Fruit fly (Drosophila melanogaster) whole organism, embryonic: ENCODE data around the gene Wdr92.
A peak's percentile ranks its signal among the peaks of the same experiment; 100 is the strongest.

ENCODE experiments used
- Adf1 ChIP-seq: fragments of 200-800 bp; sonication (Bioruptor generic); IDR thresholded peaks from 2 replicates; pipeline ENCODE4 v1.3.6; 2022; ENCODE audit warnings: missing biosample characterization, missing genetic modification characterization
- Atf6 ChIP-seq: fragments of 200-800 bp; sonication (Bioruptor generic); IDR thresholded peaks from 2 replicates; pipeline ENCODE4 v1.3.6; 2022; ENCODE audit warnings: missing biosample characterization, missing genetic modification characterization
- BtbVII ChIP-seq: fragments of 200-800 bp; sonication (Bioruptor generic); optimal IDR thresholded peaks from 3 replicates; lab custom pipeline; 2017; ENCODE audit warnings: missing biosample characterization, mild to moderate bottlenecking, missing genetic modification characterization
- CG11085 ChIP-seq: fragments of 200-800 bp; sonication (Bioruptor generic); IDR thresholded peaks from 2 replicates; pipeline ENCODE4 v1.3.6; 2022; ENCODE audit warnings: missing biosample characterization, missing genetic modification characterization
- CG12769 ChIP-seq: fragments of 200-800 bp; sonication (Bioruptor generic); optimal IDR thresholded peaks from 2 replicates; lab custom pipeline; 2019; ENCODE audit warnings: missing biosample characterization, mild to moderate bottlenecking, missing genetic modification characterization, moderate library complexity
- CG13894 ChIP-seq: fragments of 200-800 bp; sonication (Bioruptor generic); optimal IDR thresholded peaks from 3 replicates; lab custom pipeline; 2018; ENCODE audit warnings: missing biosample characterization, mild to moderate bottlenecking, missing genetic modification characterization, moderate library complexity
- CG14667 ChIP-seq: fragments of 200-800 bp; sonication (Bioruptor generic); IDR thresholded peaks from 2 replicates; pipeline ENCODE4 v1.3.6; 2022; ENCODE audit warnings: missing biosample characterization, missing genetic modification characterization
- CG15269 ChIP-seq: fragments of 200-800 bp; sonication (Bioruptor generic); optimal IDR thresholded peaks from 2 replicates; lab custom pipeline; 2018; ENCODE audit warnings: missing biosample characterization, mild to moderate bottlenecking, missing genetic modification characterization, moderate library complexity
- CG15601 ChIP-seq: fragments of 200-800 bp; sonication (Bioruptor generic); optimal IDR thresholded peaks from 3 replicates; lab custom pipeline; 2019; ENCODE audit warnings: missing biosample characterization, mild to moderate bottlenecking, missing genetic modification characterization, moderate library complexity
- CG17328 ChIP-seq: fragments of 200-800 bp; sonication (Bioruptor generic); IDR thresholded peaks from 2 replicates; pipeline ENCODE4 v1.3.6; 2022; ENCODE audit warnings: missing biosample characterization, missing genetic modification characterization
- CG17829 ChIP-seq: fragments of 200-800 bp; optimal IDR thresholded peaks from 2 replicates; lab custom pipeline; 2019; ENCODE audit warnings: missing biosample characterization, mild to moderate bottlenecking, missing genetic modification characterization, moderate library complexity
- CG18599 ChIP-seq: fragments of 200-800 bp; sonication (Bioruptor generic); optimal IDR thresholded peaks from 3 replicates; lab custom pipeline; 2017; ENCODE audit warnings: missing biosample characterization, missing genetic modification characterization, mild to moderate bottlenecking, moderate library complexity, missing genetic modification reagents
- CG32532 ChIP-seq: fragments of 200-800 bp; sonication (Bioruptor generic); IDR thresholded peaks from 2 replicates; pipeline ENCODE4 v1.3.6; 2022; ENCODE audit warnings: missing biosample characterization, missing genetic modification characterization
- CG32772 ChIP-seq: fragments of 200-800 bp; sonication (Bioruptor generic); IDR thresholded peaks from 2 replicates; pipeline ENCODE4 v1.3.6; 2022; ENCODE audit warnings: missing biosample characterization, missing genetic modification characterization
- CG34224 ChIP-seq: fragments of 200-800 bp; sonication (Bioruptor generic); IDR thresholded peaks from 3 replicates; pipeline ENCODE4 v1.3.6; 2022; ENCODE audit warnings: missing biosample characterization, missing genetic modification characterization; ENCODE audit not compliant: partially characterized antibody
- CG34422 ChIP-seq: fragments of 200-800 bp; sonication (Bioruptor generic); IDR thresholded peaks from 3 replicates; pipeline ENCODE4 v1.3.6; 2022; ENCODE audit warnings: missing biosample characterization, missing genetic modification characterization
- CG4730 ChIP-seq: fragments of 200-800 bp; sonication (Bioruptor generic); IDR thresholded peaks from 2 replicates; pipeline ENCODE4 v1.3.6; 2022; ENCODE audit warnings: missing biosample characterization, missing genetic modification characterization
- CG6683 ChIP-seq: fragments of 200-800 bp; sonication (Bioruptor generic); optimal IDR thresholded peaks from 2 replicates; lab custom pipeline; 2017; ENCODE audit warnings: missing biosample characterization, mild to moderate bottlenecking, missing genetic modification characterization, missing genetic modification reagents
- CG7357 ChIP-seq: fragments of 200-800 bp; sonication (Bioruptor generic); IDR thresholded peaks from 3 replicates; pipeline ENCODE4 v1.3.6; 2022; ENCODE audit warnings: missing biosample characterization, missing genetic modification characterization
- CG7372 ChIP-seq: fragments of 200-800 bp; sonication (Bioruptor generic); IDR thresholded peaks from 2 replicates; pipeline ENCODE4 v1.3.6; 2022; ENCODE audit warnings: missing biosample characterization, missing genetic modification characterization
- CG8924 ChIP-seq: fragments of 200-800 bp; optimal IDR thresholded peaks from 3 replicates; lab custom pipeline; 2019; ENCODE audit warnings: missing biosample characterization, mild to moderate bottlenecking, missing genetic modification characterization, moderate library complexity
- Dbx ChIP-seq: fragments of 200-800 bp; sonication (Bioruptor generic); IDR thresholded peaks from 3 replicates; pipeline ENCODE4 v1.3.6; 2022; ENCODE audit warnings: missing biosample characterization, missing genetic modification characterization
- Dfd ChIP-seq, 2 experiments: fragments of >200 bp; optimal IDR thresholded peaks; 2 replicates each; lab custom pipeline; 2017; ENCODE audit warnings: missing biosample characterization in 2 of 2, missing genetic modification characterization in 2 of 2
- Hmr ChIP-seq: fragments of 200-800 bp; sonication (Bioruptor generic); optimal IDR thresholded peaks from 3 replicates; lab custom pipeline; 2017; ENCODE audit warnings: mild to moderate bottlenecking, missing biosample characterization, missing genetic modification reagents, missing genetic modification characterization
- MTF-1 ChIP-seq: fragments of 200-800 bp; sonication (Bioruptor generic); optimal IDR thresholded peaks from 2 replicates; lab custom pipeline; 2018; ENCODE audit warnings: missing biosample characterization, mild to moderate bottlenecking, missing genetic modification characterization, borderline replicate concordance
- Myb ChIP-seq: fragments of 200-800 bp; sonication (Bioruptor generic); optimal IDR thresholded peaks from 2 replicates; lab custom pipeline; 2016; ENCODE audit warnings: missing biosample characterization, missing genetic modification characterization
- Optix ChIP-seq: fragments of 200-800 bp; sonication (Bioruptor generic); IDR thresholded peaks from 3 replicates; pipeline ENCODE4 v1.3.6; 2022; ENCODE audit warnings: missing biosample characterization, missing genetic modification characterization
- Sox100B ChIP-seq: fragments of 200-800 bp; sonication (Bioruptor generic); optimal IDR thresholded peaks from 3 replicates; lab custom pipeline; 2018; ENCODE audit warnings: missing biosample characterization, mild to moderate bottlenecking, missing genetic modification characterization
- Sry-δ ChIP-seq: fragments of 200-800 bp; sonication (Bioruptor generic); optimal IDR thresholded peaks from 2 replicates; lab custom pipeline; 2016; ENCODE audit warnings: missing biosample characterization, missing genetic modification characterization
- abd-A ChIP-seq: fragments of 200-800 bp; sonication (Bioruptor generic); optimal IDR thresholded peaks from 3 replicates; lab custom pipeline; 2019; ENCODE audit warnings: missing biosample characterization, mild to moderate bottlenecking, missing genetic modification characterization, moderate library complexity
- amos ChIP-seq: fragments of 200-800 bp; sonication (Bioruptor generic); IDR thresholded peaks from 2 replicates; pipeline ENCODE4 v1.3.6; 2022; ENCODE audit warnings: missing biosample characterization, missing genetic modification characterization; ENCODE audit not compliant: partially characterized antibody
- bab2 ChIP-seq: fragments of 200-800 bp; sonication (Bioruptor generic); optimal IDR thresholded peaks from 2 replicates; lab custom pipeline; 2016; ENCODE audit warnings: missing biosample characterization, missing genetic modification characterization
- bowl ChIP-seq: fragments of 200-800 bp; sonication (Bioruptor generic); IDR thresholded peaks from 2 replicates; pipeline ENCODE4 v1.3.6; 2022; ENCODE audit warnings: missing biosample characterization, missing genetic modification characterization
- bsh ChIP-seq, 2 experiments: fragments of 200-800 bp; sonication (Bioruptor generic); optimal IDR thresholded peaks; 2 replicates each; lab custom pipeline; 2017 to 2018; ENCODE audit warnings: mild to moderate bottlenecking in 2 of 2, missing biosample characterization in 2 of 2, missing genetic modification characterization in 2 of 2, moderate library complexity in 1 of 2
- dati ChIP-seq: fragments of 200-800 bp; sonication (Bioruptor generic); IDR thresholded peaks from 2 replicates; pipeline ENCODE4 v1.3.6; 2022; ENCODE audit warnings: missing biosample characterization, missing genetic modification characterization
- disco-r ChIP-seq: fragments of 200-800 bp; sonication (Bioruptor generic); optimal IDR thresholded peaks from 2 replicates; lab custom pipeline; 2016; ENCODE audit warnings: missing biosample characterization, missing genetic modification characterization
- dmrt11E ChIP-seq: fragments of 200-800 bp; sonication (Bioruptor generic); optimal IDR thresholded peaks from 3 replicates; lab custom pipeline; 2018; ENCODE audit warnings: missing biosample characterization, mild to moderate bottlenecking, missing genetic modification characterization, moderate library complexity
- gsb ChIP-seq: fragments of 200-800 bp; sonication (Bioruptor generic); IDR thresholded peaks from 2 replicates; pipeline ENCODE4 v1.3.6; 2022; ENCODE audit warnings: missing biosample characterization, missing genetic modification characterization
- hb ChIP-seq: fragments of 200-800 bp; sonication (Bioruptor generic); IDR thresholded peaks from 3 replicates; pipeline ENCODE4 v1.3.6; 2022; ENCODE audit warnings: missing biosample characterization, missing genetic modification characterization; ENCODE audit not compliant: partially characterized antibody
- insv ChIP-seq, 2 experiments: fragments of 200-800 bp; sonication (Bioruptor generic); optimal IDR thresholded peaks; 3 replicates each; lab custom pipeline; 2016 to 2018; ENCODE audit warnings: missing biosample characterization in 2 of 2, missing genetic modification characterization in 2 of 2
- kay ChIP-seq: fragments of 200-800 bp; sonication (Bioruptor generic); optimal IDR thresholded peaks from 2 replicates; lab custom pipeline; 2016; ENCODE audit warnings: missing biosample characterization, missing genetic modification characterization
- lab ChIP-seq: fragments of 200-800 bp; sonication (Bioruptor generic); optimal IDR thresholded peaks from 3 replicates; lab custom pipeline; 2017; ENCODE audit warnings: missing biosample characterization, missing genetic modification characterization, mild to moderate bottlenecking, moderate library complexity, missing genetic modification reagents
- lov ChIP-seq, 2 experiments: fragments of 200-800 bp in 1 of 2; fragments of >200 bp in 1 of 2; sonication (Bioruptor generic) in 1 of 2; IDR thresholded peaks in 1 of 2; optimal IDR thresholded peaks in 1 of 2; 2 replicates in 1 of 2; 3 replicates in 1 of 2; pipeline versions ENCODE4 v1.3.6 to Lab custom; 2017 to 2022; ENCODE audit warnings: missing biosample characterization in 1 of 2, missing genetic modification characterization in 1 of 2
- mirr ChIP-seq: fragments of 200-800 bp; sonication (Bioruptor generic); optimal IDR thresholded peaks from 3 replicates; lab custom pipeline; 2018; ENCODE audit warnings: missing biosample characterization, mild to moderate bottlenecking, missing genetic modification characterization
- org-1 ChIP-seq: fragments of 200-800 bp; sonication (Bioruptor generic); optimal IDR thresholded peaks from 2 replicates; lab custom pipeline; 2017; ENCODE audit warnings: missing biosample characterization, missing genetic modification characterization
- prd ChIP-seq, 3 experiments: fragments of >200 bp in 2 of 3; fragments of 200-800 bp in 1 of 3; sonication (Bioruptor generic) in 1 of 3; optimal IDR thresholded peaks in 2 of 3; IDR thresholded peaks in 1 of 3; 2 replicates in 2 of 3; 3 replicates in 1 of 3; pipeline versions ENCODE4 v1.3.6 to Lab custom; 2017 to 2022; ENCODE audit warnings: missing biosample characterization in 1 of 3, missing genetic modification characterization in 1 of 3
- ranshi ChIP-seq: fragments of 200-800 bp; sonication (Bioruptor generic); IDR thresholded peaks from 2 replicates; pipeline ENCODE4 v1.3.6; 2022; ENCODE audit warnings: missing biosample characterization, missing genetic modification characterization
- slbo ChIP-seq: fragments of 200-800 bp; sonication (Bioruptor generic); IDR thresholded peaks from 2 replicates; pipeline ENCODE4 v1.3.6; 2022; ENCODE audit warnings: missing biosample characterization, missing genetic modification characterization
- tio ChIP-seq: fragments of 200-800 bp; sonication (Bioruptor generic); optimal IDR thresholded peaks from 2 replicates; lab custom pipeline; 2017; ENCODE audit warnings: missing biosample characterization, missing genetic modification characterization, inconsistent platforms
- toy ChIP-seq: fragments of 200-800 bp; sonication (Bioruptor generic); IDR thresholded peaks from 2 replicates; pipeline ENCODE4 v1.3.6; 2022; ENCODE audit warnings: missing biosample characterization, missing genetic modification characterization

Wdr92 gene

dm6 chr3L:17944614-17945013, 36.7 kb downstream of the Wdr92 start:
- TF ChIP-seq CG4730 (GFP tag; lab: Robert Waterston, UW) (no peak), insv (GFP tag; optimal IDR thresholded peaks at IDR 0.05; lab: Kevin White, UChicago) (no peak), toy (GFP tag; lab: Robert Waterston, UW) (peak; percentile 17; the same call in 1 of the 2 replicates), CG17829 (no peak), lov (optimal IDR thresholded peaks at IDR 0.05; lab: Kevin White, UChicago) (no peak), lov (GFP tag; IDR thresholded peaks at IDR 0.05; lab: Robert Waterston, UW) (0 out of 3 replicates have a peak, but pooled peaks have one; percentile 19), slbo (no peak), MTF-1 (peak; percentile 16), Dfd (GFP tag; optimal IDR thresholded peaks at IDR 0.05; lab: Kevin White, UChicago) (no peak), mirr (GFP tag; lab: Kevin White, UChicago) (peak; percentile 2), CG7357 (GFP tag; lab: Robert Waterston, UW) (no peak), amos (GFP tag; lab: Robert Waterston, UW) (no peak), bowl (GFP tag; lab: Robert Waterston, UW) (no peak), dati (GFP tag; lab: Robert Waterston, UW) (no peak), Hmr (GFP tag; lab: Kevin White, UChicago) (peak; percentile 12), CG34422 (GFP tag; lab: Robert Waterston, UW) (peak; percentile 7; the same call in 1 of the 3 replicates), kay (GFP tag; lab: Kevin White, UChicago) (no peak), CG8924 (tag; lab: Kevin White, UChicago) (no peak), dmrt11E (tag; lab: Kevin White, UChicago) (no peak), CG14667 (no peak), tio (no peak), CG18599 (GFP tag; lab: Kevin White, UChicago) (peak; percentile 65), CG13894 (tag; lab: Kevin White, UChicago) (peak; percentile 60), CG17328 (GFP tag; lab: Robert Waterston, UW) (no peak), CG34224 (GFP tag; lab: Robert Waterston, UW) (no peak), abd-A (tag; lab: Kevin White, UChicago) (peak; percentile 64), Dbx (peak; percentile 59; the same call in 1 of the 3 replicates), ranshi (GFP tag; lab: Robert Waterston, UW) (no peak), CG6683 (no peak), Atf6 (GFP tag; lab: Robert Waterston, UW) (peak; percentile 46), CG32532 (peak; percentile 47), Sox100B (GFP tag; lab: Kevin White, UChicago) (no peak), CG12769 (tag; lab: Kevin White, UChicago) (peak; percentile 22), disco-r (GFP tag; lab: Kevin White, UChicago) (no peak), Myb (GFP tag; lab: Kevin White, UChicago) (no peak), bsh (GFP tag; optimal IDR thresholded peaks at IDR 0.05; lab: Kevin White, UChicago) (no peak), CG15601 (tag; lab: Kevin White, UChicago) (no peak), gsb (GFP tag; lab: Robert Waterston, UW) (no peak), Sry-δ (no peak), hb (no peak), bab2 (no peak), lab (GFP tag; lab: Kevin White, UChicago) (peak; percentile 57), org-1 (GFP tag; lab: Kevin White, UChicago) (no peak), CG11085 (GFP tag; lab: Robert Waterston, UW) (no peak), Optix (GFP tag; lab: Robert Waterston, UW) (no peak), CG32772 (GFP tag; lab: Robert Waterston, UW) (no peak), CG15269 (no peak), CG7372 (GFP tag; lab: Robert Waterston, UW) (no peak), Adf1 (peak; percentile 18; the same call in 1 of the 2 replicates), prd (optimal IDR thresholded peaks at IDR 0.05; lab: Kevin White, UChicago) (no peak), prd (GFP tag; IDR thresholded peaks at IDR 0.05; lab: Robert Waterston, UW) (0 out of 3 replicates have a peak, but pooled peaks have one; percentile 13), BtbVII (peak; percentile 13)
